Fruit fly (Drosophila melanogaster) whole organism, adult: ENCODE data around the gene sosie.
A peak's percentile ranks its signal among the peaks of the same experiment; 100 is the strongest.

Experiments
- CG11617 ChIP-seq: fragments of 200-800 bp; sonication (Bioruptor generic); optimal IDR thresholded peaks from 2 replicates; lab custom pipeline; 2017; ENCODE audit warnings: mild to moderate bottlenecking, missing biosample characterization, missing genetic modification reagents, missing genetic modification characterization
- CG12768 ChIP-seq: fragments of 200-800 bp; sonication (Bioruptor generic); optimal IDR thresholded peaks from 2 replicates; lab custom pipeline; 2017; ENCODE audit warnings: missing biosample characterization, missing genetic modification characterization, mild to moderate bottlenecking, moderate library complexity, missing genetic modification reagents
- CG5204 ChIP-seq: fragments of 200-800 bp; sonication (Bioruptor generic); optimal IDR thresholded peaks from 2 replicates; lab custom pipeline; 2016; ENCODE audit warnings: missing biosample characterization, missing genetic modification characterization
- CG7045 ChIP-seq: fragments of 200-800 bp; sonication (Bioruptor generic); optimal IDR thresholded peaks from 2 replicates; lab custom pipeline; 2017; ENCODE audit warnings: missing biosample characterization, mild to moderate bottlenecking, missing genetic modification characterization
- CG7101 ChIP-seq: fragments of 200-800 bp; sonication (Bioruptor generic); optimal IDR thresholded peaks from 2 replicates; lab custom pipeline; 2018; ENCODE audit warnings: missing biosample characterization, mild to moderate bottlenecking, missing genetic modification characterization, moderate library complexity
- Mnt ChIP-seq: fragments of 200-800 bp; sonication (Bioruptor generic); optimal IDR thresholded peaks from 2 replicates; lab custom pipeline; 2016; ENCODE audit warnings: missing biosample characterization, mild to moderate bottlenecking, missing genetic modification characterization
- bab1 ChIP-seq: fragments of 200-800 bp; sonication (Bioruptor generic); optimal IDR thresholded peaks from 3 replicates; lab custom pipeline; 2019; ENCODE audit warnings: missing biosample characterization, mild to moderate bottlenecking, missing genetic modification characterization, moderate library complexity
- cic ChIP-seq: fragments of 200-800 bp; sonication (Bioruptor generic); optimal IDR thresholded peaks from 2 replicates; lab custom pipeline; 2017; ENCODE audit warnings: missing biosample characterization, mild to moderate bottlenecking, missing genetic modification characterization, moderate library complexity
- kay ChIP-seq: fragments of 200-800 bp; sonication (Bioruptor generic); peaks from one replicate; lab custom pipeline; 2016; ENCODE audit warnings: missing biosample characterization, missing genetic modification characterization, borderline replicate concordance
- tj ChIP-seq: fragments of 200-800 bp; sonication (Bioruptor generic); optimal IDR thresholded peaks from 3 replicates; lab custom pipeline; 2017; ENCODE audit warnings: missing biosample characterization, mild to moderate bottlenecking, missing genetic modification characterization, moderate library complexity
- toe ChIP-seq: fragments of 200-800 bp; sonication (Bioruptor generic); optimal IDR thresholded peaks from 2 replicates; lab custom pipeline; 2016; ENCODE audit warnings: missing biosample characterization, missing genetic modification characterization

dm6 chr3R:24787042-24787565 lies 46.6 kb upstream of the sosie start, which contains the start of gene CG5805:
- peak; percentile 69 for TF ChIP-seq Mnt (GFP tag; lab: Kevin White, UChicago)
- peak; percentile 65 for TF ChIP-seq CG5204 (GFP tag; lab: Kevin White, UChicago)
- TF ChIP-seq tj = peak; percentile 47
- TF ChIP-seq CG11617 (GFP tag; lab: Kevin White, UChicago) = peak; percentile 78
- peak; percentile 11 for TF ChIP-seq cic (GFP tag; lab: Kevin White, UChicago)
- peak; percentile 88 for TF ChIP-seq CG7045 (GFP tag; lab: Kevin White, UChicago)
- TF ChIP-seq CG7101 (tag; lab: Kevin White, UChicago) = peak; percentile 67
- no peak for TF ChIP-seq kay (GFP tag; lab: Kevin White, UChicago)
- peak; percentile 84 for TF ChIP-seq toe (GFP tag; lab: Kevin White, UChicago)
- peak; percentile 72 for TF ChIP-seq bab1 (GFP tag; lab: Kevin White, UChicago)
- peak; percentile 64 for TF ChIP-seq CG12768 (GFP tag; lab: Kevin White, UChicago)
